Worm (Caenorhabditis elegans): ENCODE measurements around the gene nep-22.
A peak's percentile ranks its signal among the peaks of the same experiment; 100 is the strongest.

Gene nep-22

DNA sequence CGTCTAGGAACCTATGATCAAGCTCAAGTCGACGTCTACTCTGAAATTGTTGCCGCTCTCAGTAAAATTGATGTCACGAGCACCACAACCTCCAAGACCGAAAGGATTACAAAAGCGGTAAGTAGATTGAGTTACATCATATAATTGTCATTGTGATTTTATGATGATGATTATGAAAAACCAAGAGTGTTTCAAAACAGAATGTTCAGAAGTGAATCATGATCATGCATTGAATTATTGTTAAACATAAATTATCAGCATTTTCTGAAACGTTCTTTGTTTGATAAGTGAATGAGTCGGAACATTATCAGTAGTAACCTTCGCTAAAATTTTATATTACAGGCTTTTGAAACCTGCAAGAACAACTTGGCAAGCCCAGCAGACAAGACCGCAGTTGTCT, 788 bp downstream of the nep-22 start:
- TF ChIP-seq klf-2 (GFP tag; conservative IDR thresholded peaks at IDR 0.05) (no peak), tab-1 (GFP tag; IDR thresholded peaks at IDR 0.05) (no peak), cog-1 (tag; optimal IDR thresholded peaks at IDR 0.05) (no peak), ref-1 (GFP tag; conservative IDR thresholded peaks at IDR 0.05) (no peak)

DNA sequence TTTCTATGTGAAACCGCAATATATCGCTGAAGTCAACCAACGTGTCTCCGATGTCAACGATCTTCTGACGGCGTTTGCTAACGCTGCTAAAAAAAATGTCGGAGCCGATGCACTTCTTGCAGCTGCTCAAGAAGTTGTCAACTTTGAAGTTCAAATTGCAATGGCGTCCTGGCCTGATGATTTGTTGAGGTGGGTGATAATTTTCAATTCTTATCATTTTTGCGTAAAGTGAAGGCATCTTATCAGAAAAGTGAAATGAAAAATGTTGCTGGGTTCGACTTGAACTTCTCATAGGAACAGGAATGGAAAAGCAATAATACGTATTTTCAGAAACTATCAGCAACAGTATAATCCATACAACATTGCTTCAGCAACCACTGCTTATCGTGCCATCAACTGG, 1.9 kb downstream of the nep-22 start:
- TF ChIP-seq flt-1 (GFP tag; IDR thresholded peaks at IDR 0.05) (no peak), T22C8.4 (GFP tag; IDR thresholded peaks at IDR 0.05) (no peak), klf-2 (GFP tag; conservative IDR thresholded peaks at IDR 0.05) (no peak), ztf-29 (GFP tag; IDR thresholded peaks at IDR 0.05) (no peak), tab-1 (GFP tag; IDR thresholded peaks at IDR 0.05) (no peak), cog-1 (tag; optimal IDR thresholded peaks at IDR 0.05) (no peak), ref-1 (GFP tag; conservative IDR thresholded peaks at IDR 0.05) (no peak)

DNA sequence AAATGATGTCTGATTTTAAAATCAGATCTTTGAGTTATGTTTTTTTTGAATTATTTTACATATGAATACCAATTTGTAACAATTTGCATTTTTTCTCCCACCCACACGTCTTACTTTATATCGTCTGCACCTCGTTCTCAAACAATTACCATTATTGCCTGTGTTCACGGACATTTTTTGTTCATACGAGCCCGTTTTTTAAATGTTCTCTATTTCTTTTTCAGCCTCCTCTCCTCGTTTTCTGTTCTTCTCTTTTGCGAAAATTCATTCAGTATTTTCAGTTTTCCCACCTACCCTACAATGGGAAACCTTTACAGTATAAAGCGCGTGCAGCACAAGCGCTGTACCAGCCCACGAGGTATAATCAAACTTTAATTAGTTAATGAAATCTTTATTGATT, 11.6 kb downstream of the nep-22 start, which contains the start of gene prdm-14:
Gene prdm-14 (plus strand): TSS at position 301 of the 400 bp plus-strand sequence.
- TF ChIP-seq flt-1 (GFP tag; IDR thresholded peaks at IDR 0.05) (no peak), cog-1 (tag; optimal IDR thresholded peaks at IDR 0.05) (no peak), ztf-29 (GFP tag; IDR thresholded peaks at IDR 0.05) (no peak), klf-2 (GFP tag; conservative IDR thresholded peaks at IDR 0.05) (no peak), ref-1 (GFP tag; conservative IDR thresholded peaks at IDR 0.05) (no peak), tab-1 (GFP tag; IDR thresholded peaks at IDR 0.05) (no peak), T22C8.4 (GFP tag; IDR thresholded peaks at IDR 0.05) (no peak), med-1 (GFP tag; optimal IDR thresholded peaks at IDR 0.05; ENCODE audit: insufficient read depth) (no peak), ztf-23 (GFP tag; IDR thresholded peaks at IDR 0.05) (no peak)

DNA sequence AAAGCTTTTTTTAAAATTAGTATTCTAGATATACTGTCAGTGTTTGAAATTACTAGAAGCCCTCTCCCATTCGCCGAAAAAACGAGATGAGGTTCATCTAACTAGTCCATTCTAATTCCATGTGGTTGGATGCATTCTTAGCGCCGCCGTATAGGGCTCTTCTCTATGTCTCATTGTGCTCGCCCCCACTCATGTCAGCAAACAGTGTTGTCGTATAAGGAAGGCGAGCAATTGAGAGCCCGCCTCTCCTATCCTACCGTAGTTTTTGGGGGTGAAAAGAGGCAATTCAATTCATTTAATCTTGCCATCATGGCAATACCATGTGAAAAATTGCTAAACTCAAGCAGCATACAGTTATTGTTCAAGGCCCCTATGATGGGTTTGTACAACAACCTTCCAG, 14.3 kb downstream of the nep-22 start, which contains the start of gene F47E1.20:
Gene F47E1.20 (plus strand): TSS at position 301 of the 400 bp plus-strand sequence.
- TF ChIP-seq klf-2 (GFP tag; conservative IDR thresholded peaks at IDR 0.05) (no peak), med-1 (GFP tag; optimal IDR thresholded peaks at IDR 0.05; ENCODE audit: insufficient read depth) (no peak), T22C8.4 (GFP tag; IDR thresholded peaks at IDR 0.05) (no peak), flt-1 (GFP tag; IDR thresholded peaks at IDR 0.05) (no peak), tab-1 (GFP tag; IDR thresholded peaks at IDR 0.05) (no peak), ztf-29 (GFP tag; IDR thresholded peaks at IDR 0.05) (no peak), ref-1 (GFP tag; conservative IDR thresholded peaks at IDR 0.05) (no peak), cog-1 (tag; optimal IDR thresholded peaks at IDR 0.05) (no peak), ztf-23 (GFP tag; IDR thresholded peaks at IDR 0.05) (no peak)

DNA sequence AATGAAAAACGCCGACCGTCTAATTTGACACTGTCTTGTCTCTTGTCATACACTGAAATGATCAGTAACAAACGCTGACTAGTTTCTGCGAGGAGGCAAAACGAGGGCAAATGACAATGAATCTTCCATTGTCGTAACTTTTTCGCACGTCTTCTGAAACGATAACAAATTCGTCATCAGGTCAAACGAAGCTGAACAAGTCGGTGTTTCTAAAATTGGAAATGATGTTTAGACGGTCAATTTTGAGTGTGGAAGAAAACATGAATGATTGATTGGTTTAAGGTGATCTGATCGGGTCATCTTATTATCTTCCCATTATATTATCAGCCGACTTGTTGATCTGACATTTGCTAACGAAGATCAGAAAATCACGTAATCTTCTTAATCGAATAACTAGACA, 19.1 kb downstream of the nep-22 start:
- TF ChIP-seq ztf-29 (GFP tag; IDR thresholded peaks at IDR 0.05): no peak
- no peak for TF ChIP-seq tab-1 (GFP tag; IDR thresholded peaks at IDR 0.05)
- TF ChIP-seq med-1 (GFP tag; optimal IDR thresholded peaks at IDR 0.05; ENCODE audit: insufficient read depth): no peak
- TF ChIP-seq T22C8.4 (GFP tag; IDR thresholded peaks at IDR 0.05): no peak

DNA sequence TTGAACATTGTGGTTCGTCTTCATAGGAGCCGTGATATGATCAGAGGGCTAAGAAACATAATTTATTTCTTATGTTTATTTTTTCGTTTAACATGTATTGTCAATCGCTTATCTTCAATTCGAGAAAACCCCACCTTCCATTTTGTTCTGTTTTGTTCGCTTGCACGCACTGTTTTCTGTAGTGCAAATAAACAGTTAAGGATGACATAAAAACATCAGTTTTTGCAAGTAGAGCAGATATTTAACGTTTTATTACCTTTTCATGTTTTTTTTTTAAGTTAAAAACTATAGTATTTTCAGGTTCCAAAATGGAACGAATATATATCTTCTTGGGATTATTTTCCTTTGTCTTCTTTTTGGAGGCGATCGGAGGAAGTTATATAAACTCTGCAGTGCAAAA, 23.0 kb downstream of the nep-22 start, which contains the start of gene F47E1.2:
Gene F47E1.2 (plus strand): TSS at position 301 of the 400 bp plus-strand sequence.
- TF ChIP-seq cog-1 (tag; optimal IDR thresholded peaks at IDR 0.05): no peak
- TF ChIP-seq tab-1 (GFP tag; IDR thresholded peaks at IDR 0.05): no peak
- no peak for TF ChIP-seq ztf-29 (GFP tag; IDR thresholded peaks at IDR 0.05)
- no peak for TF ChIP-seq ztf-23 (GFP tag; IDR thresholded peaks at IDR 0.05)
- TF ChIP-seq klf-2 (GFP tag; conservative IDR thresholded peaks at IDR 0.05): no peak
- TF ChIP-seq T22C8.4 (GFP tag; IDR thresholded peaks at IDR 0.05): no peak
- no peak for TF ChIP-seq flt-1 (GFP tag; IDR thresholded peaks at IDR 0.05)
- no peak for TF ChIP-seq ref-1 (GFP tag; conservative IDR thresholded peaks at IDR 0.05)
- TF ChIP-seq med-1 (GFP tag; optimal IDR thresholded peaks at IDR 0.05; ENCODE audit: insufficient read depth): no peak

DNA sequence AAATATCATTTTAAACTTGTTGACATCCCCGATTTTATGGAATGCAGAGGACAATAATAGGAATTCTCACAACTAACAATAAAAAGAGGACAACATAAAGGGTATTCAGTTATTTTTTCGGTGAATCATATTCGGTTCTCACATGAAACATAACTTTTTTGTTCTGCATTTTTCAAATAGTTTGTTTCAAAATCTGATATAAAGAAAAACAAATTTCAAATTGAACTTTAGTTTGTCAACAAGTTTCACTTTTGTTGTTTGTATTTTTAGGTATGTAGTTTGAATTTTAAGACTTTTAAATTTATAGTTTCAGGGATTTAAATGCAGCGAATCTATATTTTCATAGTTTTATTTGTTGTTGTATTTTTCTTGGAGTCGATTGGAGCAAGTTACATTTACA, 28.2 kb downstream of the nep-22 start, which contains the start of gene F47E1.4:
Gene F47E1.4 (plus strand): TSS at position 301 of the 400 bp plus-strand sequence.
- TF ChIP-seq ref-1 (GFP tag; conservative IDR thresholded peaks at IDR 0.05): no peak
- TF ChIP-seq ztf-23 (GFP tag; IDR thresholded peaks at IDR 0.05): no peak
- no peak for TF ChIP-seq ztf-29 (GFP tag; IDR thresholded peaks at IDR 0.05)
- TF ChIP-seq tab-1 (GFP tag; IDR thresholded peaks at IDR 0.05): no peak
- TF ChIP-seq med-1 (GFP tag; optimal IDR thresholded peaks at IDR 0.05; ENCODE audit: insufficient read depth): no peak
- no peak for TF ChIP-seq klf-2 (GFP tag; conservative IDR thresholded peaks at IDR 0.05)
- no peak for TF ChIP-seq cog-1 (tag; optimal IDR thresholded peaks at IDR 0.05)
- TF ChIP-seq T22C8.4 (GFP tag; IDR thresholded peaks at IDR 0.05): no peak
- TF ChIP-seq flt-1 (GFP tag; IDR thresholded peaks at IDR 0.05): no peak

DNA sequence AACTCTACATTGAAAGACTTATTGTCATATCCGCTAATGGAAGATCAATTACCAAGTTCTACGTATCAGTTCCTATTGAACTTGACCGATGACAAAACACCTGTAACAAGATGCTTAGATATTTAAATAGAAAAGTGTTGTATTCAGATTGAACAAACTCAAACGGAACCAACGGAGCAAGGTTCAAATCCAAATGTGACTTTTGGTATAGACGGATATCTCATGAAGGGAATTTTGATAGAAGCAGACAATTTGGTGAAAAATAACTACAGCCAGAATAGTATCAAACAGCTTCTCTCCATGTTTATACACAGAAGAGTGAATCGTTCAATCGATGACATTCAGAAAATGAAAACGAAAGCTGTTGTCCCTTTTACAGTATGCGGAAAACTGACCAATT, 29.1 kb downstream of the nep-22 start:
- TF ChIP-seq med-1 (GFP tag; optimal IDR thresholded peaks at IDR 0.05; ENCODE audit: insufficient read depth) (no peak), flt-1 (GFP tag; IDR thresholded peaks at IDR 0.05) (no peak), ztf-23 (GFP tag; IDR thresholded peaks at IDR 0.05) (no peak), tab-1 (GFP tag; IDR thresholded peaks at IDR 0.05) (no peak), T22C8.4 (GFP tag; IDR thresholded peaks at IDR 0.05) (no peak), cog-1 (tag; optimal IDR thresholded peaks at IDR 0.05) (no peak)

DNA sequence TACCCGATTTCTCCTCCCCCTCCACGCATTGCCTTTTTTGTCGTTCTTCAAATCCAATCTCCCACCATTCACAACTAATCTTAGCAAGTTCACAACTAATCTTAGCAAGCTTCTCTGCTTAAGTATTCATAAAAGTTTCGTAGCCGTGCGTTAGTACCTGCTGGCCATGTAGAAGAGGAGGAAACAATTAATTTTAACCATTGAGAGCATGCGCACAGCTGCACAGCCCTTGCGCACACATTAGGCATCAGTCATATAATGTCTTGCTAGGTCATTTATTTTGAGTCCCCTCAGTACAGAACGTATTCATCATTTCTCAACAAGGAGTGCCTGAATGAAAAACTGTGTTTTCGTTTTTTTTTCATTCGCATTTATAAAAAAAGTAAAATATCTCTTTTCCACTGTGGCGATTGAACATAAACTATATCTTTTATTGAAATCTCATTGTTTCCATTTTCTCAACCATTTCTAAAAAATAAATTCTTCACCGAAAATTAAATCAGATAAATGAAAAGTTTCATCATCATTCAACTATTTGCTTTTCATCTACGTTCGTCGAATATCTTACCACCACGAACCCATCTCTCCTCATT, 33.0 kb downstream of the nep-22 start:
- TF ChIP-seq ztf-29 (GFP tag; IDR thresholded peaks at IDR 0.05) (no peak), ref-1 (GFP tag; conservative IDR thresholded peaks at IDR 0.05) (no peak), tab-1 (GFP tag; IDR thresholded peaks at IDR 0.05) (no peak), med-1 (GFP tag; optimal IDR thresholded peaks at IDR 0.05; ENCODE audit: insufficient read depth) (no peak), ztf-23 (GFP tag; IDR thresholded peaks at IDR 0.05) (no peak), flt-1 (GFP tag; IDR thresholded peaks at IDR 0.05) (no peak), T22C8.4 (GFP tag; IDR thresholded peaks at IDR 0.05) (no peak), klf-2 (GFP tag; conservative IDR thresholded peaks at IDR 0.05) (no peak), cog-1 (tag; optimal IDR thresholded peaks at IDR 0.05) (no peak)

DNA sequence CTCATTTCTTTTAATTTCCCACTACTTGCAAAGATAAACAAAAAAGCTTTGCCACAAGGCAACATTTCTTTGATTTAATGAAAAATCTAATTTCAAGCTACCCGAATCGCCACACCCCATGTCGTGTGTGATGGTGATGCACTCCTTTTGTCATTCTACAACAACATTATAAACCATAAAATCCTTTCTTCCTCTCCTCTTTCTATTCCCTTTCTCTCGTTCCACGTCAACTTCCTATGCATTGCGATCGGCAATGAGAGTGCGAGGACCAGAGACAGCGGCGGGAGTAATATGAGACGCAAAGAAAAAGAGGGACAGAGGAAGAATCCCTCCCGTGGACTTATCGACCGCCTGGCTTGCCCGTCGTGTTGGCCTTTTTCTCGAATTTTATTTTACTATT, 33.7 kb downstream of the nep-22 start:
- TF ChIP-seq flt-1 (GFP tag; IDR thresholded peaks at IDR 0.05) (no peak), T22C8.4 (GFP tag; IDR thresholded peaks at IDR 0.05) (0 out of 2 replicates have a peak, but pooled peaks have one; percentile 29), cog-1 (tag; optimal IDR thresholded peaks at IDR 0.05) (peak; percentile 46)

All from whole organism, midembryonic.